Fruit fly (Drosophila melanogaster) whole organism, prepupa: ENCODE data around the gene alpha-Est9.

Source experiments
- Blimp-1 ChIP-seq: fragments of 200-800 bp; sonication (Bioruptor generic); optimal IDR thresholded peaks from 3 replicates; lab custom pipeline; 2017; ENCODE audit warnings: missing biosample characterization, missing genetic modification characterization, mild to moderate bottlenecking, moderate library complexity, missing genetic modification reagents
- CG10631 ChIP-seq: fragments of 200-800 bp; sonication (Bioruptor generic); optimal IDR thresholded peaks from 2 replicates; lab custom pipeline; 2016; ENCODE audit warnings: missing biosample characterization, missing genetic modification characterization
- CG10669 ChIP-seq: fragments of 200-800 bp; sonication (Bioruptor generic); optimal IDR thresholded peaks from 3 replicates; lab custom pipeline; 2018; ENCODE audit warnings: missing biosample characterization, mild to moderate bottlenecking, missing genetic modification characterization, moderate library complexity
- CG11294 ChIP-seq: fragments of 200-800 bp; sonication (Bioruptor generic); IDR thresholded peaks from 2 replicates; pipeline ENCODE4 v1.3.6; 2022; ENCODE audit warnings: missing biosample characterization, missing genetic modification characterization
- CG11762 ChIP-seq: fragments of 200-800 bp; sonication (Bioruptor generic); optimal IDR thresholded peaks from 3 replicates; lab custom pipeline; 2016; ENCODE audit warnings: missing biosample characterization, missing genetic modification characterization; ENCODE audit not compliant: insufficient read depth
- CG11902 ChIP-seq: fragments of 200-800 bp; sonication (Bioruptor generic); optimal IDR thresholded peaks from 3 replicates; lab custom pipeline; 2016; ENCODE audit warnings: missing biosample characterization, missing genetic modification characterization
- CG1621 ChIP-seq: fragments of 200-800 bp; sonication (Bioruptor generic); optimal IDR thresholded peaks from 3 replicates; lab custom pipeline; 2018; ENCODE audit warnings: missing biosample characterization, mild to moderate bottlenecking, missing genetic modification characterization
- CG16779 ChIP-seq: fragments of 200-800 bp; sonication (Bioruptor generic); optimal IDR thresholded peaks from 3 replicates; lab custom pipeline; 2017; ENCODE audit warnings: missing biosample characterization, mild to moderate bottlenecking, missing genetic modification characterization
- CG3032 ChIP-seq: fragments of 200-800 bp; optimal IDR thresholded peaks from 2 replicates; lab custom pipeline; 2019; ENCODE audit warnings: missing biosample characterization, mild to moderate bottlenecking, missing genetic modification characterization, moderate library complexity
- CG31627 ChIP-seq: fragments of 200-800 bp; sonication (Bioruptor generic); optimal IDR thresholded peaks from 3 replicates; lab custom pipeline; 2016; ENCODE audit warnings: missing biosample characterization, missing genetic modification characterization
- CG32006 ChIP-seq: fragments of 200-800 bp; sonication (Bioruptor generic); optimal IDR thresholded peaks from 3 replicates; lab custom pipeline; 2017; ENCODE audit warnings: missing biosample characterization, mild to moderate bottlenecking, missing genetic modification characterization
- CG34406 ChIP-seq: fragments of 200-800 bp; sonication (Bioruptor generic); optimal IDR thresholded peaks from 3 replicates; lab custom pipeline; 2016; ENCODE audit warnings: missing biosample characterization, missing genetic modification characterization
- CG3919 ChIP-seq: fragments of 200-800 bp; sonication (Bioruptor generic); optimal IDR thresholded peaks from 3 replicates; lab custom pipeline; 2016; ENCODE audit warnings: missing biosample characterization, missing genetic modification characterization
- CG4318 ChIP-seq: fragments of 200-800 bp; sonication (Bioruptor generic); optimal IDR thresholded peaks from 3 replicates; lab custom pipeline; 2017; ENCODE audit warnings: missing biosample characterization, mild to moderate bottlenecking, missing genetic modification characterization
- CG6163 ChIP-seq: fragments of 200-800 bp; sonication (Bioruptor generic); IDR thresholded peaks from 3 replicates; pipeline ENCODE4 v1.3.6; 2022; ENCODE audit warnings: missing biosample characterization, missing genetic modification characterization
- CG6276 ChIP-seq: fragments of 200-800 bp; sonication (Bioruptor generic); optimal IDR thresholded peaks from 2 replicates; lab custom pipeline; 2017; ENCODE audit warnings: missing biosample characterization, mild to moderate bottlenecking, missing genetic modification characterization
- CG6792 ChIP-seq: fragments of 200-800 bp; sonication (Bioruptor generic); optimal IDR thresholded peaks from 3 replicates; lab custom pipeline; 2016; ENCODE audit warnings: missing biosample characterization, missing genetic modification characterization
- CG6808 ChIP-seq: fragments of 200-800 bp; sonication (Bioruptor generic); optimal IDR thresholded peaks from 3 replicates; lab custom pipeline; 2017; ENCODE audit warnings: missing biosample characterization, missing genetic modification characterization, mild to moderate bottlenecking, moderate library complexity, missing genetic modification reagents
- CG6854 ChIP-seq: fragments of 200-800 bp; sonication (Bioruptor generic); optimal IDR thresholded peaks from 2 replicates; lab custom pipeline; 2017; ENCODE audit warnings: missing biosample characterization, mild to moderate bottlenecking, missing genetic modification characterization
- CG7368 ChIP-seq: fragments of 200-800 bp; sonication (Bioruptor generic); optimal IDR thresholded peaks from 3 replicates; lab custom pipeline; 2016; ENCODE audit warnings: missing biosample characterization, missing genetic modification characterization
- Eip78C ChIP-seq: fragments of 200-800 bp; sonication (Bioruptor generic); peaks from one replicate; lab custom pipeline; 2016; ENCODE audit warnings: missing biosample characterization, missing genetic modification characterization
- Eip93F ChIP-seq: fragments of 200-800 bp; sonication (Bioruptor generic); optimal IDR thresholded peaks from 2 replicates; lab custom pipeline; 2016; ENCODE audit warnings: missing biosample characterization, mild to moderate bottlenecking, missing genetic modification characterization
- Ets21C ChIP-seq: fragments of 200-800 bp; sonication (Bioruptor generic); optimal IDR thresholded peaks from 3 replicates; lab custom pipeline; 2016; ENCODE audit warnings: missing biosample characterization, missing genetic modification characterization
- Ets96B ChIP-seq: fragments of 200-800 bp; optimal IDR thresholded peaks from 2 replicates; lab custom pipeline; 2019; ENCODE audit warnings: missing biosample characterization, mild to moderate bottlenecking, missing genetic modification characterization, moderate library complexity
- Gug ChIP-seq: fragments of 200-800 bp; sonication (Bioruptor generic); IDR thresholded peaks from 2 replicates; pipeline ENCODE4 v1.3.6; 2022; ENCODE audit warnings: missing biosample characterization, missing genetic modification characterization
- Hr38 ChIP-seq: sonication (Bioruptor generic); optimal IDR thresholded peaks from 2 replicates; lab custom pipeline; 2016; ENCODE audit warnings: missing biosample characterization, missing genetic modification characterization
- Hr4 ChIP-seq: fragments of 200-800 bp; sonication (Bioruptor generic); optimal IDR thresholded peaks from 3 replicates; lab custom pipeline; 2016; ENCODE audit warnings: missing biosample characterization, missing genetic modification characterization
- Lpt ChIP-seq: fragments of 200-800 bp; sonication (Bioruptor generic); optimal IDR thresholded peaks from 3 replicates; lab custom pipeline; 2016; ENCODE audit warnings: missing biosample characterization, missing genetic modification characterization
- Met ChIP-seq: fragments of 200-800 bp; sonication (Bioruptor generic); optimal IDR thresholded peaks from 3 replicates; lab custom pipeline; 2016; ENCODE audit warnings: missing biosample characterization, missing genetic modification characterization
- OdsH ChIP-seq: fragments of 200-800 bp; sonication (Bioruptor generic); optimal IDR thresholded peaks from 3 replicates; lab custom pipeline; 2016; ENCODE audit warnings: missing biosample characterization, missing genetic modification characterization
- Smox ChIP-seq: fragments of 200-800 bp; sonication (Bioruptor generic); optimal IDR thresholded peaks from 3 replicates; lab custom pipeline; 2016; ENCODE audit warnings: missing biosample characterization, missing genetic modification characterization
- Sox102F ChIP-seq: fragments of 200-800 bp; sonication (Bioruptor generic); optimal IDR thresholded peaks from 2 replicates; lab custom pipeline; 2016; ENCODE audit warnings: missing biosample characterization, mild to moderate bottlenecking, missing genetic modification characterization
- Sox14 ChIP-seq: fragments of 200-800 bp; sonication (Bioruptor generic); optimal IDR thresholded peaks from 3 replicates; lab custom pipeline; 2016; ENCODE audit warnings: missing biosample characterization, missing genetic modification characterization
- acj6 ChIP-seq: fragments of 200-800 bp; sonication (Bioruptor generic); optimal IDR thresholded peaks from 3 replicates; lab custom pipeline; 2016; ENCODE audit warnings: missing biosample characterization, missing genetic modification characterization
- cyc ChIP-seq: fragments of 200-800 bp; sonication (Bioruptor generic); optimal IDR thresholded peaks from 3 replicates; lab custom pipeline; 2016; ENCODE audit warnings: missing biosample characterization, missing genetic modification characterization
- dac ChIP-seq: fragments of 200-800 bp; sonication (Bioruptor generic); optimal IDR thresholded peaks from 2 replicates; lab custom pipeline; 2017; ENCODE audit warnings: missing biosample characterization, mild to moderate bottlenecking, missing genetic modification characterization
- dsx ChIP-seq: fragments of 200-800 bp; optimal IDR thresholded peaks from 3 replicates; lab custom pipeline; 2019; ENCODE audit warnings: missing biosample characterization, mild to moderate bottlenecking, missing genetic modification characterization, moderate library complexity; ENCODE audit not compliant: poor library complexity, severe bottlenecking
- eg ChIP-seq: fragments of 200-800 bp; sonication (Bioruptor generic); IDR thresholded peaks from 3 replicates; pipeline ENCODE4 v1.3.6; 2022; ENCODE audit warnings: missing biosample characterization, missing genetic modification characterization
- fd59A ChIP-seq: fragments of 200-800 bp; sonication (Bioruptor generic); optimal IDR thresholded peaks from 2 replicates; lab custom pipeline; 2017; ENCODE audit warnings: missing biosample characterization, mild to moderate bottlenecking, missing genetic modification characterization, missing genetic modification reagents
- fkh ChIP-seq: fragments of 200-800 bp; sonication (Bioruptor generic); optimal IDR thresholded peaks from 3 replicates; lab custom pipeline; 2017; ENCODE audit warnings: missing biosample characterization, mild to moderate bottlenecking, missing genetic modification characterization, moderate library complexity
- lz ChIP-seq: fragments of 200-800 bp; sonication (Bioruptor generic); optimal IDR thresholded peaks from 3 replicates; lab custom pipeline; 2016; ENCODE audit warnings: missing biosample characterization, missing genetic modification characterization
- net ChIP-seq: fragments of 200-800 bp; sonication (Bioruptor generic); optimal IDR thresholded peaks from 3 replicates; lab custom pipeline; 2016; ENCODE audit warnings: missing biosample characterization, missing genetic modification characterization
- pdm3 ChIP-seq: fragments of 200-800 bp; sonication (Bioruptor generic); optimal IDR thresholded peaks from 3 replicates; lab custom pipeline; 2016; ENCODE audit warnings: missing biosample characterization, missing genetic modification characterization
- spab ChIP-seq: fragments of 200-800 bp; sonication (Bioruptor generic); optimal IDR thresholded peaks from 2 replicates; lab custom pipeline; 2017; ENCODE audit warnings: missing biosample characterization, mild to moderate bottlenecking, missing genetic modification characterization, missing genetic modification reagents
- svp ChIP-seq: fragments of 200-800 bp; sonication (Bioruptor generic); peaks from one replicate; lab custom pipeline; 2016; ENCODE audit warnings: missing biosample characterization, missing genetic modification characterization
- topi ChIP-seq: fragments of 200-800 bp; sonication (Bioruptor generic); optimal IDR thresholded peaks from 3 replicates; lab custom pipeline; 2016; ENCODE audit warnings: missing biosample characterization, missing genetic modification characterization

alpha-Est9 gene

dm6 chr3R:7474616-7475120 is 30.2 kb downstream of the alpha-Est9 start (continued):
- TF ChIP-seq CG7368 (peak; percentile 49), Eip93F (GFP tag; lab: Kevin White, UChicago) (peak; percentile 46), CG4318 (GFP tag; lab: Kevin White, UChicago) (no peak), CG10631 (GFP tag; lab: Kevin White, UChicago) (no peak), CG3919 (peak; percentile 60), CG6854 (peak; percentile 88), fd59A (GFP tag; lab: Kevin White, UChicago) (peak; percentile 39), CG34406 (GFP tag; lab: Kevin White, UChicago) (peak; percentile 43), Lpt (GFP tag; lab: Kevin White, UChicago) (peak; percentile 61), acj6 (GFP tag; lab: Kevin White, UChicago) (no peak), Ets96B (tag; lab: Kevin White, UChicago) (peak; percentile 20), Hr4 (GFP tag; lab: Kevin White, UChicago) (peak; percentile 14), Blimp-1 (GFP tag; lab: Kevin White, UChicago) (peak; percentile 39), Ets21C (GFP tag; lab: Kevin White, UChicago) (no peak), Hr38 (GFP tag; lab: Kevin White, UChicago) (no peak), CG6276 (GFP tag; lab: Kevin White, UChicago) (no peak), CG6792 (GFP tag; lab: Kevin White, UChicago) (peak; percentile 60), topi (GFP tag; lab: Kevin White, UChicago) (peak; percentile 50), Sox102F (GFP tag; lab: Kevin White, UChicago) (peak; percentile 46), Met (GFP tag; lab: Kevin White, UChicago) (peak; percentile 63), OdsH (GFP tag; lab: Kevin White, UChicago) (peak; percentile 20), CG31627 (no peak), Smox (GFP tag; lab: Kevin White, UChicago) (peak; percentile 50), CG11902 (GFP tag; lab: Kevin White, UChicago) (no peak), dsx (GFP tag; lab: Kevin White, UChicago) (peak; percentile 78), fkh (GFP tag; lab: Kevin White, UChicago) (no peak), CG1621 (tag; lab: Kevin White, UChicago) (peak; percentile 100), CG16779 (tag; lab: Kevin White, UChicago) (peak; percentile 82), CG3032 (peak; percentile 48), svp (GFP tag; lab: Kevin White, UChicago) (peak; percentile 96), CG11294 (peak; percentile 36), dac (GFP tag; lab: Kevin White, UChicago) (no peak)

dm6 chr3R:7473767-7474254 is 31.1 kb downstream of the alpha-Est9 start, which contains the start of gene CG1142:
Gene CG1142, minus strand, starts transcription at chr3R:7473781.
- TF ChIP-seq Eip93F (GFP tag; lab: Kevin White, UChicago) (peak; percentile 75), CG32006 (GFP tag; lab: Kevin White, UChicago) (peak; percentile 96), CG6163 (GFP tag; lab: Robert Waterston, UW) (peak; percentile 99), CG10669 (GFP tag; lab: Kevin White, UChicago) (peak; percentile 98), CG11762 (GFP tag; lab: Kevin White, UChicago) (peak; percentile 96), fd59A (GFP tag; lab: Kevin White, UChicago) (peak; percentile 94), eg (GFP tag; lab: Robert Waterston, UW) (peak; percentile 99), Gug (GFP tag; lab: Robert Waterston, UW) (peak; percentile 98), net (GFP tag; lab: Kevin White, UChicago) (peak; percentile 95), lz (GFP tag; lab: Kevin White, UChicago) (peak; percentile 98), CG6276 (GFP tag; lab: Kevin White, UChicago) (peak; percentile 95), Smox (GFP tag; lab: Kevin White, UChicago) (peak; percentile 97), CG11902 (GFP tag; lab: Kevin White, UChicago) (peak; percentile 92), Sox14 (GFP tag; lab: Kevin White, UChicago) (peak; percentile 99), Sox102F (GFP tag; lab: Kevin White, UChicago) (peak; percentile 94), OdsH (GFP tag; lab: Kevin White, UChicago) (peak; percentile 97), Ets96B (tag; lab: Kevin White, UChicago) (peak; percentile 99), pdm3 (GFP tag; lab: Kevin White, UChicago) (peak; percentile 97), CG6854 (peak; percentile 92), CG16779 (tag; lab: Kevin White, UChicago) (peak; percentile 83), CG3919 (peak; percentile 98), fkh (GFP tag; lab: Kevin White, UChicago) (peak; percentile 80), Hr4 (GFP tag; lab: Kevin White, UChicago) (peak; percentile 96), dac (GFP tag; lab: Kevin White, UChicago) (peak; percentile 81), Eip78C (peak; percentile 99), Blimp-1 (GFP tag; lab: Kevin White, UChicago) (peak; percentile 88), spab (GFP tag; lab: Kevin White, UChicago) (peak; percentile 95), CG10631 (GFP tag; lab: Kevin White, UChicago) (peak; percentile 97), Met (GFP tag; lab: Kevin White, UChicago) (peak; percentile 97), cyc (GFP tag; lab: Kevin White, UChicago) (peak; percentile 97), CG6808 (GFP tag; lab: Kevin White, UChicago) (peak; percentile 93), CG3032 (peak; percentile 99), CG11294 (peak; percentile 97), CG31627 (peak; percentile 97)
